Worm (Caenorhabditis elegans) whole organism, L1 larva: ENCODE measurements around the gene ugt-33.

ENCODE experiments used
- C04F5.9 ChIP-seq: sonication (generic microtip); optimal IDR thresholded peaks from 2 replicates; lab custom pipeline; 2016; ENCODE audit warnings: missing genetic modification characterization, missing compliant biosample characterization
- C34B4.2 ChIP-seq: sonication (generic microtip); optimal IDR thresholded peaks from 2 replicates; lab custom pipeline; 2017; ENCODE audit warnings: mild to moderate bottlenecking, missing genetic modification characterization, missing compliant biosample characterization
- Y116A8C.19 ChIP-seq: sonication (generic microtip); optimal IDR thresholded peaks from 2 replicates; lab custom pipeline; 2016; ENCODE audit warnings: missing compliant biosample characterization, missing genetic modification characterization, borderline replicate concordance
- aha-1 ChIP-seq: fragments of 150-350 bp; optimal IDR thresholded peaks from 2 replicates; lab custom pipeline; 2014; ENCODE audit warnings: missing biosample characterization, missing genetic modification characterization
- alr-1 ChIP-seq: fragments of 200-800 bp; sonication (Bioruptor generic); optimal IDR thresholded peaks from 2 replicates; lab custom pipeline; 2018; ENCODE audit warnings: borderline replicate concordance, mild to moderate bottlenecking, missing genetic modification characterization, missing compliant biosample characterization
- blmp-1 ChIP-seq: fragments of 150-350 bp; optimal IDR thresholded peaks from 2 replicates; lab custom pipeline; 2014; ENCODE audit warnings: missing biosample characterization, missing genetic modification characterization
- ceh-63 ChIP-seq: fragments of 200-800 bp; sonication (Bioruptor generic); optimal IDR thresholded peaks from 2 replicates; lab custom pipeline; 2018; ENCODE audit warnings: mild to moderate bottlenecking, missing genetic modification characterization, missing compliant biosample characterization
- ceh-82 ChIP-seq, 3 experiments: fragments of 150-350 bp in 1 of 3; sonication (generic microtip) in 2 of 3; optimal IDR thresholded peaks; 2 replicates each; lab custom pipeline; 2014 to 2017; ENCODE audit warnings: missing biosample characterization in 3 of 3, missing genetic modification characterization in 3 of 3
- ces-1 ChIP-seq: fragments of 150-350 bp; optimal IDR thresholded peaks from 2 replicates; lab custom pipeline; 2014; ENCODE audit warnings: missing biosample characterization, missing genetic modification reagents, missing genetic modification characterization
- dpl-1 ChIP-seq, 3 experiments: fragments of 150-350 bp in 2 of 3; sonication (generic microtip) in 1 of 3; optimal IDR thresholded peaks; 2 replicates each; lab custom pipeline; 2014 to 2017; ENCODE audit warnings: missing biosample characterization in 3 of 3, missing genetic modification characterization in 3 of 3, missing genetic modification reagents in 3 of 3
- efl-1 ChIP-seq, 4 experiments: fragments of 150-350 bp; optimal IDR thresholded peaks in 3 of 4; peaks in 1 of 4; 1 replicate in 1 of 4; 2 replicates in 3 of 4; lab custom pipeline; 2014; ENCODE audit warnings: missing biosample characterization in 2 of 4, missing genetic modification characterization in 2 of 4, missing genetic modification reagents in 2 of 4
- efl-3 ChIP-seq: fragments of 200-800 bp; sonication (Bioruptor generic); optimal IDR thresholded peaks from 2 replicates; lab custom pipeline; 2018; ENCODE audit warnings: mild to moderate bottlenecking, missing genetic modification characterization, missing compliant biosample characterization
- egl-13 ChIP-seq: sonication (generic microtip); optimal IDR thresholded peaks from 2 replicates; lab custom pipeline; 2016; ENCODE audit warnings: missing genotype, missing genetic modification reagents, missing genetic modification characterization, missing compliant biosample characterization
- egl-27 ChIP-seq, 2 experiments: fragments of 150-350 bp in 1 of 2; sonication (generic microtip); optimal IDR thresholded peaks; 3 replicates each; lab custom pipeline; 2017 to 2018; ENCODE audit warnings: missing biosample characterization in 2 of 2, missing genetic modification characterization in 2 of 2, missing genetic modification reagents in 2 of 2
- fkh-10 ChIP-seq: sonication (generic microtip); optimal IDR thresholded peaks from 2 replicates; lab custom pipeline; 2017; ENCODE audit warnings: missing biosample characterization, missing genetic modification reagents, missing genetic modification characterization
- fkh-4 ChIP-seq: sonication (generic microtip); optimal IDR thresholded peaks from 2 replicates; lab custom pipeline; 2016; ENCODE audit warnings: missing compliant biosample characterization, missing genetic modification characterization, borderline replicate concordance
- fkh-8 ChIP-seq: sonication (generic microtip); optimal IDR thresholded peaks from 2 replicates; lab custom pipeline; 2016; ENCODE audit warnings: mild to moderate bottlenecking, missing genetic modification characterization, missing compliant biosample characterization
- hlh-4 ChIP-seq: sonication (generic microtip); optimal IDR thresholded peaks from 2 replicates; lab custom pipeline; 2016; ENCODE audit warnings: mild to moderate bottlenecking, missing genetic modification characterization, missing compliant biosample characterization
- hpl-2 ChIP-seq: fragments of 150-350 bp; optimal IDR thresholded peaks from 2 replicates; lab custom pipeline; 2014; ENCODE audit warnings: missing biosample characterization, missing genetic modification reagents, missing genetic modification characterization
- irx-1 ChIP-seq: sonication (generic microtip); optimal IDR thresholded peaks from 2 replicates; lab custom pipeline; 2016; ENCODE audit warnings: missing genetic modification characterization, missing compliant biosample characterization
- isw-1 ChIP-seq: fragments of 200-800 bp; sonication (Bioruptor generic); IDR thresholded peaks from 2 replicates; pipeline ENCODE4 v1.3.6; 2022; ENCODE audit warnings: missing genetic modification characterization, missing compliant biosample characterization
- lin-14 ChIP-seq: fragments of 200-800 bp; sonication (Bioruptor generic); optimal IDR thresholded peaks from 2 replicates; lab custom pipeline; 2018; ENCODE audit warnings: mild to moderate bottlenecking, missing genetic modification characterization, moderate library complexity, missing compliant biosample characterization
- lin-15B ChIP-seq: fragments of 150-350 bp; sonication (generic microtip); optimal IDR thresholded peaks from 3 replicates; lab custom pipeline; 2014; ENCODE audit warnings: missing biosample characterization, missing genetic modification characterization
- lin-35 ChIP-seq, 2 experiments: fragments of 150-350 bp; optimal IDR thresholded peaks; 2 replicates each; lab custom pipeline; 2014; ENCODE audit warnings: missing biosample characterization in 2 of 2, missing genetic modification characterization in 2 of 2, missing genetic modification reagents in 2 of 2
- lsy-2 ChIP-seq, 2 experiments: fragments of 150-350 bp; optimal IDR thresholded peaks; 2 replicates each; lab custom pipeline; 2014; ENCODE audit warnings: missing biosample characterization in 2 of 2, missing genetic modification characterization in 2 of 2
- mep-1 ChIP-seq: fragments of 150-350 bp; optimal IDR thresholded peaks from 2 replicates; lab custom pipeline; 2014; ENCODE audit warnings: missing biosample characterization, missing genetic modification characterization
- nhr-12 ChIP-seq: sonication (generic microtip); optimal IDR thresholded peaks from 2 replicates; lab custom pipeline; 2017; ENCODE audit warnings: missing biosample characterization, missing genetic modification characterization
- nhr-77 ChIP-seq: fragments of 150-350 bp; optimal IDR thresholded peaks from 2 replicates; lab custom pipeline; 2014; ENCODE audit warnings: missing biosample characterization, missing genetic modification characterization
- nhr-85 ChIP-seq: sonication (generic microtip); peaks from one replicate; lab custom pipeline; 2016; ENCODE audit warnings: missing genetic modification characterization, inconsistent platforms, missing compliant biosample characterization
- nhr-90 ChIP-seq: sonication (generic microtip); optimal IDR thresholded peaks from 2 replicates; lab custom pipeline; 2016; ENCODE audit warnings: mild to moderate bottlenecking, missing genetic modification characterization, missing compliant biosample characterization; ENCODE audit not compliant: poor library complexity
- pqm-1 ChIP-seq: sonication (generic microtip); optimal IDR thresholded peaks from 3 replicates; lab custom pipeline; 2017; ENCODE audit warnings: missing biosample characterization, missing genetic modification characterization
- rnt-1 ChIP-seq: sonication (generic microtip); optimal IDR thresholded peaks from 2 replicates; lab custom pipeline; 2016; ENCODE audit warnings: mild to moderate bottlenecking, missing genetic modification characterization, moderate library complexity, missing compliant biosample characterization
- skn-1 ChIP-seq: fragments of 150-350 bp; optimal IDR thresholded peaks from 2 replicates; lab custom pipeline; 2014; ENCODE audit warnings: missing biosample characterization, missing genetic modification characterization
- snpc-4 ChIP-seq: fragments of 150-350 bp; optimal IDR thresholded peaks from 2 replicates; lab custom pipeline; 2014; ENCODE audit warnings: missing biosample characterization, missing genetic modification characterization
- snu-23 ChIP-seq: sonication (generic microtip); optimal IDR thresholded peaks from 2 replicates; lab custom pipeline; 2016; ENCODE audit warnings: missing genetic modification characterization, missing compliant biosample characterization
- sox-4 ChIP-seq: sonication (generic microtip); optimal IDR thresholded peaks from 2 replicates; lab custom pipeline; 2016; ENCODE audit warnings: missing genetic modification characterization, missing compliant biosample characterization
- swsn-7 ChIP-seq: sonication (generic microtip); optimal IDR thresholded peaks from 2 replicates; lab custom pipeline; 2016; ENCODE audit warnings: missing genetic modification characterization, missing compliant biosample characterization
- tbx-2 ChIP-seq: sonication (generic microtip); optimal IDR thresholded peaks from 2 replicates; lab custom pipeline; 2016; ENCODE audit warnings: missing genetic modification characterization, missing compliant biosample characterization
- unc-130 ChIP-seq: fragments of 150-350 bp; optimal IDR thresholded peaks from 2 replicates; lab custom pipeline; 2017; ENCODE audit warnings: missing biosample characterization, missing genetic modification characterization, inconsistent platforms
- unc-62 ChIP-seq: fragments of 150-350 bp; optimal IDR thresholded peaks from 2 replicates; lab custom pipeline; 2014; ENCODE audit warnings: missing biosample characterization, missing genetic modification reagents, missing genetic modification characterization
- vab-15 ChIP-seq: sonication (generic microtip); optimal IDR thresholded peaks from 2 replicates; lab custom pipeline; 2017; ENCODE audit warnings: missing genotype, mild to moderate bottlenecking, missing genetic modification characterization, missing compliant biosample characterization
- xbp-1 ChIP-seq: sonication (generic microtip); optimal IDR thresholded peaks from 2 replicates; lab custom pipeline; 2016; ENCODE audit warnings: missing genetic modification characterization, missing compliant biosample characterization
- zag-1 ChIP-seq: fragments of 150-350 bp; optimal IDR thresholded peaks from 2 replicates; lab custom pipeline; 2014; ENCODE audit warnings: missing biosample characterization, missing genetic modification characterization
- zip-4 ChIP-seq: fragments of 200-800 bp; sonication (Bioruptor generic); optimal IDR thresholded peaks from 2 replicates; lab custom pipeline; 2018; ENCODE audit warnings: mild to moderate bottlenecking, missing genetic modification characterization, moderate library complexity, missing compliant biosample characterization
- ztf-11 ChIP-seq, 2 experiments: sonication (generic microtip); optimal IDR thresholded peaks; 2 replicates each; lab custom pipeline; 2016 to 2017; ENCODE audit warnings: missing genetic modification characterization in 2 of 2, missing biosample characterization in 1 of 2, missing compliant biosample characterization in 1 of 2

ugt-33 gene

DNA sequence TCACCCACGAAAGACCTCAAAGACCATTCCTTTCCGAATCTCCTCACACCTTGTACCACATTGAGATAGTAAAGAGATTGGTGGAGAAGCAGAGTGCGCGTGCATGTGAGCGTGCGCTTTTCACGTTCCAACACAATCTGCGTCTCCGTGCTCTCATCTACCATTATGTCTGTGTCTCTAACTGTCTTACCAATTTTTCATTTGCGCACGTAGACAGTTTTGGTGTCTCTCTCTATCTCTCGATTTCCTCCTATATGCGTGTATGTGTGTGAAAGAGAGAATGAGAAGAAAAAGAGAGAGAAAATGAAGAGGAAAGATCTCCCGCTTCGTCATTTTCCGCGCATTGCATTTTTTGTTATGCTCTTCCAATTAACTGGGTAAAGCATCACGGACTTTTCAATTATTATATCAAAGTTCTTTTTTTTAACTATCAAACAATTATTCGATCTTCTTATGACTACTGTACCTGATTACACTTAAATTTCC lies 26.6 kb upstream of the ugt-33 start (continued):
- no peak for TF ChIP-seq nhr-12
- peak; percentile 94 for TF ChIP-seq blmp-1 (tag; lab: Kevin White, UChicago)
- TF ChIP-seq zip-4: peak; percentile 56
- TF ChIP-seq ces-1 (GFP tag; lab: Kevin White, UChicago): peak; percentile 26
- TF ChIP-seq isw-1 (GFP tag; lab: Robert Waterston, UW): peak; percentile 76
- peak; percentile 84 for TF ChIP-seq irx-1 (tag; lab: Kevin White, UChicago)
- peak; percentile 39 for TF ChIP-seq lin-15B (tag; lab: Kevin White, UChicago)
- peak; percentile 95 for TF ChIP-seq tbx-2 (tag; lab: Kevin White, UChicago)
- TF ChIP-seq skn-1 (tag; lab: Kevin White, UChicago): peak; percentile 77
- no peak for TF ChIP-seq efl-3 (GFP tag; lab: Kevin White, UChicago)
- peak; percentile 93 for TF ChIP-seq egl-13 (tag; lab: Kevin White, UChicago)
- no peak for TF ChIP-seq unc-62 (GFP tag; lab: Kevin White, UChicago)
- no peak for TF ChIP-seq hlh-4
- TF ChIP-seq rnt-1 (tag; lab: Kevin White, UChicago): peak; percentile 89
- peak; percentile 100 for TF ChIP-seq aha-1 (tag; lab: Kevin White, UChicago)
- TF ChIP-seq vab-15: peak; percentile 67
- no peak for TF ChIP-seq C34B4.2
- TF ChIP-seq xbp-1: peak; percentile 86
- TF ChIP-seq snpc-4: peak; percentile 60
- TF ChIP-seq fkh-8: peak; percentile 99
- TF ChIP-seq zag-1 (tag; lab: Kevin White, UChicago): peak; percentile 93
- TF ChIP-seq Y116A8C.19 (tag; lab: Kevin White, UChicago): no peak
- TF ChIP-seq swsn-7 (tag; lab: Kevin White, UChicago): peak; percentile 95
- peak; percentile 98 for TF ChIP-seq snu-23 (GFP tag; lab: Kevin White, UChicago)
- peak; percentile 90 for TF ChIP-seq nhr-90 (tag; lab: Kevin White, UChicago)
- peak; percentile 85 to 93 for TF ChIP-seq lsy-2 (tag; optimal IDR thresholded peaks at IDR 0.05; lab: Kevin White, UChicago)
- TF ChIP-seq efl-1 (optimal IDR thresholded peaks at IDR 0.05; lab: Kevin White, UChicago): peak; percentile 85 to 91
- peak; percentile 55 to 96 for TF ChIP-seq efl-1 (GFP tag; optimal IDR thresholded peaks at IDR 0.05 in 1 of 2; lab: Kevin White, UChicago)
- no peak for TF ChIP-seq ceh-63 (GFP tag; lab: Kevin White, UChicago)
- peak; percentile 44 for TF ChIP-seq hpl-2 (GFP tag; lab: Kevin White, UChicago)
- no peak for TF ChIP-seq alr-1
- peak; percentile 96 for TF ChIP-seq nhr-77
- TF ChIP-seq fkh-10: peak; percentile 95
- peak; percentile 38 for TF ChIP-seq pqm-1 (tag; lab: Kevin White, UChicago)
- peak; percentile 85 to 88 for TF ChIP-seq lin-35 (GFP tag; optimal IDR thresholded peaks at IDR 0.05; lab: Kevin White, UChicago)
- TF ChIP-seq nhr-85 (tag; lab: Kevin White, UChicago): peak; percentile 99
- TF ChIP-seq ztf-11 (tag; optimal IDR thresholded peaks at IDR 0.05; lab: Kevin White, UChicago): peak in 1 of 2 experiments; percentile 46
- TF ChIP-seq dpl-1 (GFP tag; optimal IDR thresholded peaks at IDR 0.05; lab: Kevin White, UChicago): peak; percentile 62 to 71 (median 64)
- TF ChIP-seq sox-4 (tag; lab: Kevin White, UChicago): peak; percentile 80
- peak; percentile 93 to 95 (median 94) for TF ChIP-seq ceh-82 (tag; optimal IDR thresholded peaks at IDR 0.05; lab: Kevin White, UChicago)
- no peak for TF ChIP-seq fkh-4 (tag; lab: Kevin White, UChicago)
- TF ChIP-seq lin-14 (GFP tag; lab: Kevin White, UChicago): peak; percentile 100
- TF ChIP-seq C04F5.9: peak; percentile 50
- peak; percentile 92 to 99 for TF ChIP-seq egl-27 (tag; optimal IDR thresholded peaks at IDR 0.05; lab: Kevin White, UChicago)
- TF ChIP-seq mep-1 (tag; lab: Kevin White, UChicago): peak; percentile 95
- peak; percentile 74 for TF ChIP-seq unc-130 (tag; lab: Kevin White, UChicago)
